Worm (Caenorhabditis elegans): ENCODE results near the gene C55A1.11.
"Not testable (repeated sequence)": the region's sequence is repeated elsewhere in the genome, so short reads cannot be mapped to it uniquely, and the experiment has no call there.

DNA sequence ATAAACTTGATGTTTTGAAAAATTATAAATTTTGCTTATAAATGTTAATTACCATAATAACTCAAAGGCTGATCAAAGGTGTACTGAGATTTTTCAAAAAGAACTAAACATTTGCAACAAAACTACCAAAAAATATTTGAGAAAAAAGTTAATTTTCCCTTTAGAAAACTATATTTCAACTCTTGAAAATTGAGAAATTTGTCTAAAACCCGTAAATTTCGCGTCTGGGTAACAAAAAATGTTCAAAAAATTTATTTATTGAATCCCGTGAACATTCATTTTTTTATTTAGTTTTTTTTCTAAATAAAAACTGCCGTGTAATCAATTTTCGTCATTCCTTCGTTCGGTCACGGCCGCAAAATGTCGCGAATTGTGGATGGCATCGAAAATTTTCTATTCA lies 44.5 kb downstream of the C55A1.11 start, which contains the start of gene K06B4.15:
- not testable (repeated sequence) for TF ChIP-seq unc-55 (GFP tag; optimal IDR thresholded peaks at IDR 0.05); nhr-10 (tag; optimal IDR thresholded peaks at IDR 0.05); skn-1 (tag; optimal IDR thresholded peaks at IDR 0.05)

All from whole organism, L2 larva.